Fruit fly (Drosophila melanogaster) whole organism, adult: Measurements from ENCODE around the gene CG14321.

Experiments
- CG12768 ChIP-seq: fragments of 200-800 bp; sonication (Bioruptor generic); optimal IDR thresholded peaks from 2 replicates; lab custom pipeline; 2017; ENCODE audit warnings: missing biosample characterization, missing genetic modification characterization, mild to moderate bottlenecking, moderate library complexity, missing genetic modification reagents
- CG14711 ChIP-seq: fragments of 200-800 bp; sonication (Bioruptor generic); optimal IDR thresholded peaks from 2 replicates; lab custom pipeline; 2018; ENCODE audit warnings: missing biosample characterization, mild to moderate bottlenecking, missing genetic modification characterization, moderate library complexity
- CG1620 ChIP-seq: fragments of 200-800 bp; sonication (Bioruptor generic); optimal IDR thresholded peaks from 2 replicates; lab custom pipeline; 2016; ENCODE audit warnings: missing biosample characterization, missing genetic modification characterization
- CG33017 ChIP-seq: fragments of 200-800 bp; sonication (Bioruptor generic); optimal IDR thresholded peaks from 2 replicates; lab custom pipeline; 2018; ENCODE audit warnings: missing biosample characterization, mild to moderate bottlenecking, missing genetic modification characterization, moderate library complexity
- CG5204 ChIP-seq: fragments of 200-800 bp; sonication (Bioruptor generic); optimal IDR thresholded peaks from 2 replicates; lab custom pipeline; 2016; ENCODE audit warnings: missing biosample characterization, missing genetic modification characterization
- CG7045 ChIP-seq: fragments of 200-800 bp; sonication (Bioruptor generic); optimal IDR thresholded peaks from 2 replicates; lab custom pipeline; 2017; ENCODE audit warnings: missing biosample characterization, mild to moderate bottlenecking, missing genetic modification characterization
- Clk ChIP-seq: fragments of 200-800 bp; sonication (Bioruptor generic); optimal IDR thresholded peaks from 2 replicates; lab custom pipeline; 2017; ENCODE audit warnings: missing biosample characterization, missing genetic modification characterization
- Crg-1 ChIP-seq: fragments of 200-800 bp; sonication (Bioruptor generic); optimal IDR thresholded peaks from 2 replicates; lab custom pipeline; 2016; ENCODE audit warnings: missing biosample characterization, missing genetic modification characterization
- Hr96 ChIP-seq: fragments of 200-800 bp; sonication (Bioruptor generic); optimal IDR thresholded peaks from 2 replicates; lab custom pipeline; 2016; ENCODE audit warnings: missing biosample characterization, missing genetic modification characterization
- Mnt ChIP-seq: fragments of 200-800 bp; sonication (Bioruptor generic); optimal IDR thresholded peaks from 2 replicates; lab custom pipeline; 2016; ENCODE audit warnings: missing biosample characterization, mild to moderate bottlenecking, missing genetic modification characterization
- bab1 ChIP-seq: fragments of 200-800 bp; sonication (Bioruptor generic); optimal IDR thresholded peaks from 3 replicates; lab custom pipeline; 2019; ENCODE audit warnings: missing biosample characterization, mild to moderate bottlenecking, missing genetic modification characterization, moderate library complexity
- kay ChIP-seq: fragments of 200-800 bp; sonication (Bioruptor generic); peaks from one replicate; lab custom pipeline; 2016; ENCODE audit warnings: missing biosample characterization, missing genetic modification characterization, borderline replicate concordance
- pad ChIP-seq: fragments of 200-800 bp; sonication (Bioruptor generic); optimal IDR thresholded peaks from 3 replicates; lab custom pipeline; 2017; ENCODE audit warnings: missing biosample characterization, missing genetic modification characterization, mild to moderate bottlenecking, moderate library complexity, missing genetic modification reagents

DNA sequence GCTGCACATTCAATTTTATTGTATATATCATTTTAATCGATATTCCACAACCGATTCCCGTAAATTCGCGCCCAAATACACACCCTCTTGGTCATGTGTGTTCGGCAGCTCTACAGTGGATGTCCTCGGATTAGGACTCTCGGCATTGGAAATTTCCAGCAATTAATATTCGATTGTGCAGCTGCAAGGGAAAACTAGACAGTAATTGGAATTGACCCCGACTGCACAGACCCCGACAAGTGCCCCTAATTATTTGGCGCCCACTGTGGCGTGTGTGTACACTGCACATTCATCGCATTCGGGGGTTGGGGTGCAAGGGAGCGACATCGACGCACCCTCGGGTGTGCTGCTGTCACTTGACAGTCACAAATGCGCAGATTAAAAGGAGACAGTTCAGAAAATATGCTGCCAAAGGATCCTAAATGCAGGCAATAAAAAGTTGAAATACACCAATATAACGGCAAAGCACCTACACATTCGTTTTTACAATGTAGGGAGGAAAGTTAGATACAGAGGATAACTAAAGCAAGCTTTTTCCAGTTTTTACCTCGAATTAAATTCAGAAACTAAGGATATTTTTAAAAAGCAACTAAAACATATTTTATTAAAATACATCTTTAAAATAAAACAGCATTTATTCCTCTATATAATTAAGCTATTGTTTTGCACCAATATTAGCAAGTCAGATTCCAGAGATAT, 24.5 kb upstream of the CG14321 start:
- TF ChIP-seq Crg-1 (no peak), bab1 (GFP tag; lab: Kevin White, UChicago) (no peak), CG14711 (tag; lab: Kevin White, UChicago) (no peak), Mnt (GFP tag; lab: Kevin White, UChicago) (no peak), Clk (GFP tag; lab: Kevin White, UChicago) (no peak), CG33017 (no peak), kay (GFP tag; lab: Kevin White, UChicago) (no peak), pad (GFP tag; lab: Kevin White, UChicago) (no peak), Hr96 (GFP tag; lab: Kevin White, UChicago) (no peak), CG5204 (GFP tag; lab: Kevin White, UChicago) (no peak), CG1620 (no peak), CG7045 (GFP tag; lab: Kevin White, UChicago) (no peak), CG12768 (no peak)
